Worm (Caenorhabditis elegans) whole organism, L4/young adult: Measurements from ENCODE around the gene F40A3.1.

Experiments
- W03F9.2 ChIP-seq: fragments of 150-350 bp; optimal IDR thresholded peaks from 2 replicates; lab custom pipeline; 2014; ENCODE audit warnings: missing biosample characterization, missing genetic modification characterization
- dao-5 ChIP-seq: sonication (generic microtip); optimal IDR thresholded peaks from 2 replicates; lab custom pipeline; 2016; ENCODE audit warnings: missing genotype, missing genetic modification characterization, moderate library complexity, missing compliant biosample characterization
- him-1 ChIP-seq: sonication (generic microtip); optimal IDR thresholded peaks from 2 replicates; lab custom pipeline; 2016; ENCODE audit warnings: missing genotype, missing genetic modification reagents, missing genetic modification characterization, missing compliant biosample characterization

ce11 chrV:7937152-7937551, 45.8 kb downstream of the F40A3.1 start, which contains the start of gene srsx-3:
- TF ChIP-seq him-1 (tag; lab: Kevin White, UChicago) (no peak), dao-5 (tag; lab: Kevin White, UChicago) (no peak), W03F9.2 (tag; lab: Kevin White, UChicago) (no peak)
